Worm (Caenorhabditis elegans) whole organism, mixed stage, embryonic: ENCODE data around the gene clec-222.

Experiments
- M03D4.4 ChIP-seq: sonication (generic microtip); optimal IDR thresholded peaks from 2 replicates; lab custom pipeline; 2017; ENCODE audit warnings: mild to moderate bottlenecking, missing genetic modification characterization, missing compliant biosample characterization
- bed-3 ChIP-seq: fragments of 200-800 bp; sonication (Bioruptor generic); optimal IDR thresholded peaks from 3 replicates; lab custom pipeline; 2018; ENCODE audit warnings: mild to moderate bottlenecking, missing genetic modification characterization, moderate library complexity, missing compliant biosample characterization
- blmp-1 ChIP-seq: fragments of 150-350 bp; optimal IDR thresholded peaks from 2 replicates; lab custom pipeline; 2014; ENCODE audit warnings: missing biosample characterization, missing genetic modification characterization
- ceh-39 ChIP-seq: fragments of 150-350 bp; optimal IDR thresholded peaks from 2 replicates; lab custom pipeline; 2014; ENCODE audit warnings: missing biosample characterization, missing genetic modification characterization
- ceh-43 ChIP-seq: fragments of 200-800 bp; sonication (Bioruptor generic); optimal IDR thresholded peaks from 2 replicates; lab custom pipeline; 2018; ENCODE audit warnings: mild to moderate bottlenecking, missing genetic modification characterization, moderate library complexity, missing compliant biosample characterization
- ceh-83 ChIP-seq: fragments of 200-800 bp; sonication (Bioruptor generic); optimal IDR thresholded peaks from 2 replicates; lab custom pipeline; 2018; ENCODE audit warnings: mild to moderate bottlenecking, missing genetic modification characterization, missing compliant biosample characterization
- ces-1 ChIP-seq: fragments of 150-350 bp; optimal IDR thresholded peaks from 2 replicates; lab custom pipeline; 2014; ENCODE audit warnings: missing biosample characterization, missing genetic modification reagents, missing genetic modification characterization
- cnd-1 ChIP-seq: fragments of 200-800 bp; sonication (Bioruptor generic); optimal IDR thresholded peaks from 2 replicates; lab custom pipeline; 2018; ENCODE audit warnings: mild to moderate bottlenecking, missing genetic modification characterization, missing compliant biosample characterization
- drap-1 ChIP-seq: fragments of 200-800 bp; sonication (Bioruptor generic); optimal IDR thresholded peaks from 3 replicates; lab custom pipeline; 2018; ENCODE audit warnings: mild to moderate bottlenecking, missing genetic modification characterization, missing compliant biosample characterization
- elt-1 ChIP-seq: sonication (generic microtip); optimal IDR thresholded peaks from 2 replicates; lab custom pipeline; 2017; ENCODE audit warnings: missing genetic modification characterization, mild to moderate bottlenecking, missing compliant biosample characterization, antibody characterized with exemption, moderate library complexity, borderline replicate concordance; ENCODE audit not compliant: insufficient read depth
- elt-3 ChIP-seq: fragments of 150-350 bp; optimal IDR thresholded peaks from 2 replicates; lab custom pipeline; 2014; ENCODE audit warnings: missing biosample characterization, missing genetic modification characterization
- flh-1 ChIP-seq: fragments of 200-800 bp; sonication (Bioruptor generic); optimal IDR thresholded peaks from 2 replicates; lab custom pipeline; 2018; ENCODE audit warnings: mild to moderate bottlenecking, missing genetic modification characterization, moderate library complexity, missing compliant biosample characterization
- ham-2 ChIP-seq: fragments of 200-800 bp; sonication (Bioruptor generic); optimal IDR thresholded peaks from 2 replicates; lab custom pipeline; 2018; ENCODE audit warnings: mild to moderate bottlenecking, missing genetic modification characterization, missing compliant biosample characterization
- hlh-1 ChIP-seq: fragments of 150-350 bp; optimal IDR thresholded peaks from 2 replicates; lab custom pipeline; 2014; ENCODE audit warnings: missing biosample characterization, missing genetic modification reagents, missing genetic modification characterization
- lin-13 ChIP-seq: fragments of 150-350 bp; optimal IDR thresholded peaks from 2 replicates; lab custom pipeline; 2014; ENCODE audit warnings: missing biosample characterization, missing genetic modification characterization
- lin-32 ChIP-seq: fragments of 200-800 bp; sonication (Bioruptor generic); optimal IDR thresholded peaks from 2 replicates; lab custom pipeline; 2018; ENCODE audit warnings: mild to moderate bottlenecking, missing genetic modification characterization, missing compliant biosample characterization
- lsy-2 ChIP-seq: fragments of 150-350 bp; optimal IDR thresholded peaks from 2 replicates; lab custom pipeline; 2014; ENCODE audit warnings: missing biosample characterization, missing genetic modification characterization
- mab-5 ChIP-seq: fragments of 150-350 bp; optimal IDR thresholded peaks from 2 replicates; lab custom pipeline; 2014; ENCODE audit warnings: missing biosample characterization, missing genetic modification characterization
- mep-1 ChIP-seq: fragments of 150-350 bp; optimal IDR thresholded peaks from 2 replicates; lab custom pipeline; 2017; ENCODE audit warnings: missing biosample characterization, missing genetic modification reagents, missing genetic modification characterization, inconsistent platforms
- mls-2 ChIP-seq: sonication (generic microtip); optimal IDR thresholded peaks from 2 replicates; lab custom pipeline; 2016; ENCODE audit warnings: mild to moderate bottlenecking, missing genetic modification characterization, moderate library complexity, missing compliant biosample characterization
- nhr-12 ChIP-seq: fragments of 150-350 bp; optimal IDR thresholded peaks from 2 replicates; lab custom pipeline; 2014; ENCODE audit warnings: missing biosample characterization, missing genetic modification characterization
- nhr-2 ChIP-seq: fragments of 150-350 bp; optimal IDR thresholded peaks from 2 replicates; lab custom pipeline; 2014; ENCODE audit warnings: missing biosample characterization, missing genetic modification characterization
- nhr-237 ChIP-seq: fragments of 150-350 bp; optimal IDR thresholded peaks from 2 replicates; lab custom pipeline; 2014; ENCODE audit warnings: missing biosample characterization, missing genetic modification characterization
- nhr-28 ChIP-seq: fragments of 150-350 bp; optimal IDR thresholded peaks from 2 replicates; lab custom pipeline; 2014; ENCODE audit warnings: missing biosample characterization, missing genetic modification characterization
- pha-4 ChIP-seq: fragments of 150-350 bp; optimal IDR thresholded peaks from 2 replicates; lab custom pipeline; 2018; ENCODE audit warnings: missing biosample characterization, missing genetic modification reagents, missing genetic modification characterization
- sem-2 ChIP-seq: fragments of 200-800 bp; sonication (Bioruptor generic); optimal IDR thresholded peaks from 2 replicates; lab custom pipeline; 2018; ENCODE audit warnings: mild to moderate bottlenecking, missing genetic modification characterization, missing compliant biosample characterization
- snpc-4 ChIP-seq: fragments of 150-350 bp; optimal IDR thresholded peaks from 2 replicates; lab custom pipeline; 2014; ENCODE audit warnings: missing biosample characterization, missing genetic modification characterization
- sptf-1 ChIP-seq: sonication (generic microtip); optimal IDR thresholded peaks from 2 replicates; lab custom pipeline; 2017; ENCODE audit warnings: mild to moderate bottlenecking, missing genetic modification characterization, moderate library complexity, missing compliant biosample characterization
- tbx-8 ChIP-seq: fragments of 200-800 bp; sonication (Bioruptor generic); optimal IDR thresholded peaks from 2 replicates; lab custom pipeline; 2018; ENCODE audit warnings: mild to moderate bottlenecking, missing genetic modification characterization, moderate library complexity, missing compliant biosample characterization
- unc-120 ChIP-seq: sonication (generic microtip); optimal IDR thresholded peaks from 2 replicates; lab custom pipeline; 2017; ENCODE audit warnings: missing genetic modification characterization, missing compliant biosample characterization; ENCODE audit not compliant: poor library complexity, severe bottlenecking
- unc-39 ChIP-seq: fragments of 150-350 bp; optimal IDR thresholded peaks from 2 replicates; lab custom pipeline; 2014; ENCODE audit warnings: missing biosample characterization, missing genetic modification characterization
- unc-62 ChIP-seq: fragments of 150-350 bp; optimal IDR thresholded peaks from 2 replicates; lab custom pipeline; 2014; ENCODE audit warnings: missing biosample characterization, missing genetic modification reagents, missing genetic modification characterization
- zip-8 ChIP-seq: fragments of 150-350 bp; optimal IDR thresholded peaks from 2 replicates; lab custom pipeline; 2014; ENCODE audit warnings: missing biosample characterization, missing genetic modification characterization

Gene clec-222

DNA sequence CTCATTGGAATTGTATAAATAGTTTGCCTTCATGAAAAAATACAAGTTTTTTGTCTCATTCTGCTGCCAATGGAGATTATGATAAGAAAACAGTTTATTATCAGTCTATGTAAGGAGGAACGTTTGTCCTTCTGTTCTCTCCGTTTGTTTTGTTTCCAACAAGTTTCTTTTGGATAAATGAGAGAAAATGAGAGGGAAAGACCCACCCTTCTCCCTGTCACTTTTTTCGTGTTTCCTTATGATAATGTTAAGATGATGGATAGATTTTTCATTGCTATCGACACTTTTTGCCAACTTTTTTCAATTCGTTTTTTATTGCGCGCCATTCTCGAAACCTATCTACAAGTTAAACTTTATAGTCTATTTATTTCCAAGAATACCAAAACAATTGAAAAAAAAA lies 40.0 kb upstream of the clec-222 start:
- TF ChIP-seq lsy-2 (tag; lab: Kevin White, UChicago) (no peak), nhr-2 (tag; lab: Kevin White, UChicago) (no peak), elt-3 (tag; lab: Kevin White, UChicago) (no peak), cnd-1 (tag; lab: Kevin White, UChicago) (no peak), zip-8 (tag; lab: Kevin White, UChicago) (no peak), ceh-83 (no peak), mep-1 (tag; lab: Kevin White, UChicago) (no peak), ces-1 (GFP tag; lab: Kevin White, UChicago) (no peak), ceh-39 (tag; lab: Kevin White, UChicago) (no peak), snpc-4 (tag; lab: Kevin White, UChicago) (no peak), ceh-43 (GFP tag; lab: Kevin White, UChicago) (no peak), lin-13 (tag; lab: Kevin White, UChicago) (no peak), tbx-8 (GFP tag; lab: Kevin White, UChicago) (no peak), nhr-12 (tag; lab: Kevin White, UChicago) (no peak), ham-2 (GFP tag; lab: Kevin White, UChicago) (no peak), unc-62 (GFP tag; lab: Kevin White, UChicago) (no peak), blmp-1 (tag; lab: Kevin White, UChicago) (no peak), lin-32 (no peak), flh-1 (GFP tag; lab: Kevin White, UChicago) (no peak), bed-3 (GFP tag; lab: Kevin White, UChicago) (no peak)

DNA sequence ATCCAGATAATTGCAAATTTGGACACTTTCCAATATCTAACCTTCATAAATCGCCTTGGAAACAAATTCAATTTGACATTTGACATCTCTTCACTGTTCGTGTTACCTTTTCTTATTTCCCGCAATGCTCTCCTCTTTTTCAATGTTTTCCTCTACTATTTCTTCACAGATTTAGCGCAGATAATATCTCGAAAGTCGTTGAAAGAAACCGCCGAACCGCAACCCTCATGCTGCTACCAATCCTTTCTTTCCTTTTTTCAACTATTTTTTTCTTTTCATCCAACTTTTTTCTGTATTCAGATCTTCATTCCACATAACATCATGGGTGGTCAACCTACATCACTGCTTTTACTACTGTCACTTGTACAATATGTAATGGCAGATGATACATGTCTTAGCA lies 36.8 kb upstream of the clec-222 start, which contains the start of gene T19B10.5:
T19B10.5 (plus strand) TSS at position 301 of the 400 bp plus-strand sequence.
- no peak for TF ChIP-seq elt-3 (tag; lab: Kevin White, UChicago)
- no peak for TF ChIP-seq unc-62 (GFP tag; lab: Kevin White, UChicago)
- no peak for TF ChIP-seq drap-1 (GFP tag; lab: Kevin White, UChicago)
- no peak for TF ChIP-seq snpc-4 (tag; lab: Kevin White, UChicago)
- TF ChIP-seq hlh-1 (tag; lab: Kevin White, UChicago): no peak
- TF ChIP-seq nhr-237 (tag; lab: Kevin White, UChicago): no peak
- TF ChIP-seq sptf-1: no peak
- no peak for TF ChIP-seq unc-120 (tag; lab: Kevin White, UChicago)
- TF ChIP-seq lin-13 (tag; lab: Kevin White, UChicago): no peak
- no peak for TF ChIP-seq M03D4.4 (tag; lab: Kevin White, UChicago)
- TF ChIP-seq nhr-12 (tag; lab: Kevin White, UChicago): no peak
- TF ChIP-seq ceh-43 (GFP tag; lab: Kevin White, UChicago): no peak
- no peak for TF ChIP-seq mls-2 (tag; lab: Kevin White, UChicago)
- TF ChIP-seq ceh-39 (tag; lab: Kevin White, UChicago): no peak

DNA sequence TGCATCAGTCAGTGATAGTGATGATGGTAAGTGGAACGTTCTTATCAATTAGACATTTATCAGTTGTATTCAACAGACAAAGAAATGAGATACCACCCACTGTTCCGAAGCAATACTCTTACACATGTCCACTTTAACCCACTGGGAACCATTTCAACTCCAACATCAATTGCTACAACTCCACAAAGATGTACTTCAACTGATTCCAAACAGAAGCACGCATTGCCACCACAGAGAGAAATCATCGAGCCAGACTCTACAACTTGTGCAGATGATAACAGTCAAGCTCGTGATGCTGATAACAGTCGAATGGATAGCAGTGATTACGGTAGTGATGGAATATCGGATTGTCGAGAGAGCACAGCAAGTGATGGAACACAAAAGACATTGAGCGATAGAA lies 35.3 kb upstream of the clec-222 start:
- no peak for TF ChIP-seq sptf-1
- no peak for TF ChIP-seq mab-5 (tag; lab: Kevin White, UChicago)
- no peak for TF ChIP-seq sem-2 (GFP tag; lab: Kevin White, UChicago)
- no peak for TF ChIP-seq pha-4 (tag; lab: Kevin White, UChicago)
- no peak for TF ChIP-seq elt-1 (tag; lab: Kevin White, UChicago)
- no peak for TF ChIP-seq ceh-39 (tag; lab: Kevin White, UChicago)
- no peak for TF ChIP-seq cnd-1 (tag; lab: Kevin White, UChicago)
- no peak for TF ChIP-seq mep-1 (tag; lab: Kevin White, UChicago)
- no peak for TF ChIP-seq drap-1 (GFP tag; lab: Kevin White, UChicago)
- TF ChIP-seq nhr-28 (tag; lab: Kevin White, UChicago): no peak
- TF ChIP-seq ceh-83: no peak
- TF ChIP-seq unc-39 (tag; lab: Kevin White, UChicago): no peak
- no peak for TF ChIP-seq ceh-43 (GFP tag; lab: Kevin White, UChicago)
- no peak for TF ChIP-seq lin-13 (tag; lab: Kevin White, UChicago)
- TF ChIP-seq nhr-237 (tag; lab: Kevin White, UChicago): no peak
- TF ChIP-seq unc-62 (GFP tag; lab: Kevin White, UChicago): no peak
- TF ChIP-seq elt-3 (tag; lab: Kevin White, UChicago): no peak
